Fruit fly (Drosophila melanogaster) whole organism, embryonic: ENCODE measurements around the gene Acp63F.
A peak's percentile ranks its signal among the peaks of the same experiment; 100 is the strongest.

Experiments
- Asciz ChIP-seq: fragments of 200-800 bp; sonication (Bioruptor generic); optimal IDR thresholded peaks from 2 replicates; lab custom pipeline; 2017; ENCODE audit warnings: missing biosample characterization, mild to moderate bottlenecking, missing genetic modification characterization, missing genetic modification reagents
- B-H1 ChIP-seq: fragments of 200-800 bp; sonication (Bioruptor generic); IDR thresholded peaks from 3 replicates; pipeline ENCODE4 v1.3.6; 2022; ENCODE audit warnings: missing biosample characterization, missing genetic modification characterization
- B-H2 ChIP-seq: fragments of 200-800 bp; sonication (Bioruptor generic); optimal IDR thresholded peaks from 2 replicates; lab custom pipeline; 2018; ENCODE audit warnings: missing biosample characterization, mild to moderate bottlenecking, missing genetic modification characterization
- CG10147 ChIP-seq: fragments of 200-800 bp; sonication (Bioruptor generic); optimal IDR thresholded peaks from 2 replicates; lab custom pipeline; 2019; ENCODE audit warnings: missing biosample characterization, mild to moderate bottlenecking, missing genetic modification characterization, moderate library complexity
- CG10565 ChIP-seq: fragments of 200-800 bp; sonication (Bioruptor generic); optimal IDR thresholded peaks from 3 replicates; lab custom pipeline; 2016; ENCODE audit warnings: missing biosample characterization, mild to moderate bottlenecking, missing genetic modification characterization
- CG12155 ChIP-seq: fragments of 200-800 bp; sonication (Bioruptor generic); optimal IDR thresholded peaks from 3 replicates; lab custom pipeline; 2016; ENCODE audit warnings: missing biosample characterization, missing genetic modification characterization
- CG13775 ChIP-seq: fragments of 200-800 bp; sonication (Bioruptor generic); optimal IDR thresholded peaks from 3 replicates; lab custom pipeline; 2017; ENCODE audit warnings: missing biosample characterization, mild to moderate bottlenecking, missing genetic modification characterization
- CG14441 ChIP-seq: fragments of 200-800 bp; sonication (Bioruptor generic); IDR thresholded peaks from 2 replicates; pipeline ENCODE4 v1.3.6; 2022; ENCODE audit warnings: missing biosample characterization, missing genetic modification characterization
- CG14860 ChIP-seq: fragments of 200-800 bp; sonication (Bioruptor generic); IDR thresholded peaks from 3 replicates; pipeline ENCODE4 v1.3.6; 2022; ENCODE audit warnings: missing biosample characterization, missing genetic modification characterization; ENCODE audit not compliant: partially characterized antibody
- CG16815 ChIP-seq: fragments of 200-800 bp; sonication (Bioruptor generic); optimal IDR thresholded peaks from 3 replicates; lab custom pipeline; 2017; ENCODE audit warnings: missing biosample characterization, mild to moderate bottlenecking, missing genetic modification characterization
- CG17829 ChIP-seq: fragments of 200-800 bp; optimal IDR thresholded peaks from 2 replicates; lab custom pipeline; 2019; ENCODE audit warnings: missing biosample characterization, mild to moderate bottlenecking, missing genetic modification characterization, moderate library complexity
- CG18599 ChIP-seq: fragments of 200-800 bp; sonication (Bioruptor generic); optimal IDR thresholded peaks from 3 replicates; lab custom pipeline; 2017; ENCODE audit warnings: missing biosample characterization, missing genetic modification characterization, mild to moderate bottlenecking, moderate library complexity, missing genetic modification reagents
- CG3838 ChIP-seq: fragments of 200-800 bp; sonication (Bioruptor generic); optimal IDR thresholded peaks from 3 replicates; lab custom pipeline; 2016; ENCODE audit warnings: missing biosample characterization, missing genetic modification characterization
- CG7357 ChIP-seq: fragments of 200-800 bp; sonication (Bioruptor generic); IDR thresholded peaks from 3 replicates; pipeline ENCODE4 v1.3.6; 2022; ENCODE audit warnings: missing biosample characterization, missing genetic modification characterization
- CG7745 ChIP-seq: fragments of 200-800 bp; sonication (Bioruptor generic); optimal IDR thresholded peaks from 2 replicates; lab custom pipeline; 2018; ENCODE audit warnings: missing biosample characterization, mild to moderate bottlenecking, missing genetic modification characterization, moderate library complexity
- CG7928 ChIP-seq: fragments of 200-800 bp; sonication (Bioruptor generic); optimal IDR thresholded peaks from 2 replicates; lab custom pipeline; 2017; ENCODE audit warnings: missing biosample characterization, mild to moderate bottlenecking, missing genetic modification characterization
- CG9437 ChIP-seq: fragments of 200-800 bp; sonication (Bioruptor generic); optimal IDR thresholded peaks from 2 replicates; lab custom pipeline; 2018; ENCODE audit warnings: missing biosample characterization, mild to moderate bottlenecking, missing genetic modification characterization
- CG9727 ChIP-seq: fragments of 200-800 bp; sonication (Bioruptor generic); optimal IDR thresholded peaks from 3 replicates; lab custom pipeline; 2017; ENCODE audit warnings: missing biosample characterization, mild to moderate bottlenecking, missing genetic modification characterization
- CTCF ChIP-seq: fragments of 200-800 bp; sonication (Bioruptor generic); optimal IDR thresholded peaks from 2 replicates; lab custom pipeline; 2017; ENCODE audit warnings: missing biosample characterization, mild to moderate bottlenecking, missing genetic modification characterization, moderate library complexity
- CoRest ChIP-seq: fragments of 200-800 bp; sonication (Bioruptor generic); optimal IDR thresholded peaks from 3 replicates; lab custom pipeline; 2018; ENCODE audit warnings: missing biosample characterization, mild to moderate bottlenecking, missing genetic modification characterization, moderate library complexity
- D19A ChIP-seq: fragments of 200-800 bp; optimal IDR thresholded peaks from 3 replicates; lab custom pipeline; 2019; ENCODE audit warnings: missing biosample characterization, mild to moderate bottlenecking, missing genetic modification characterization, moderate library complexity
- D19B ChIP-seq: fragments of 200-800 bp; sonication (Bioruptor generic); optimal IDR thresholded peaks from 2 replicates; lab custom pipeline; 2017; ENCODE audit warnings: missing biosample characterization, mild to moderate bottlenecking, missing genetic modification characterization
- Dfd ChIP-seq, 2 experiments: fragments of >200 bp; optimal IDR thresholded peaks; 2 replicates each; lab custom pipeline; 2017; ENCODE audit warnings: missing biosample characterization in 2 of 2, missing genetic modification characterization in 2 of 2
- ERR ChIP-seq: fragments of 200-800 bp; sonication (Bioruptor generic); optimal IDR thresholded peaks from 2 replicates; lab custom pipeline; 2016; ENCODE audit warnings: missing biosample characterization, missing genetic modification characterization
- Hand ChIP-seq: fragments of 200-800 bp; sonication (Bioruptor generic); optimal IDR thresholded peaks from 2 replicates; lab custom pipeline; 2017; ENCODE audit warnings: mild to moderate bottlenecking, missing biosample characterization, missing genetic modification reagents, missing genetic modification characterization
- Nf-YB ChIP-seq: fragments of 200-800 bp; sonication (Bioruptor generic); optimal IDR thresholded peaks from 3 replicates; lab custom pipeline; 2019; ENCODE audit warnings: missing biosample characterization, mild to moderate bottlenecking, missing genetic modification characterization, moderate library complexity
- Sox100B ChIP-seq: fragments of 200-800 bp; sonication (Bioruptor generic); optimal IDR thresholded peaks from 3 replicates; lab custom pipeline; 2018; ENCODE audit warnings: missing biosample characterization, mild to moderate bottlenecking, missing genetic modification characterization
- Stat92E ChIP-seq, 3 experiments: fragments of >200 bp in 2 of 3; fragments of 200-800 bp in 1 of 3; sonication (Bioruptor generic) in 1 of 3; optimal IDR thresholded peaks; 2 replicates each; lab custom pipeline; 2017 to 2019; ENCODE audit warnings: missing biosample characterization in 3 of 3, missing genetic modification characterization in 3 of 3, mild to moderate bottlenecking in 1 of 3, moderate library complexity in 1 of 3
- Xbp1 ChIP-seq: fragments of 200-800 bp; sonication (Bioruptor generic); optimal IDR thresholded peaks from 3 replicates; lab custom pipeline; 2016; ENCODE audit warnings: missing biosample characterization, mild to moderate bottlenecking, missing genetic modification characterization
- Xrp1 ChIP-seq: fragments of 200-800 bp; sonication (Bioruptor generic); IDR thresholded peaks from 2 replicates; pipeline ENCODE4 v1.3.6; 2022; ENCODE audit warnings: missing biosample characterization, missing genetic modification characterization
- ab ChIP-seq: fragments of 200-800 bp; sonication (Bioruptor generic); optimal IDR thresholded peaks from 2 replicates; lab custom pipeline; 2016; ENCODE audit warnings: missing biosample characterization, missing genetic modification characterization
- ash1 ChIP-seq: fragments of 200-800 bp; sonication (Bioruptor generic); optimal IDR thresholded peaks from 2 replicates; lab custom pipeline; 2018; ENCODE audit warnings: missing biosample characterization, mild to moderate bottlenecking, missing genetic modification characterization
- az2 ChIP-seq: fragments of 200-800 bp; sonication (Bioruptor generic); optimal IDR thresholded peaks from 3 replicates; lab custom pipeline; 2016; ENCODE audit warnings: missing biosample characterization, missing genetic modification characterization
- bowl ChIP-seq: fragments of 200-800 bp; sonication (Bioruptor generic); IDR thresholded peaks from 2 replicates; pipeline ENCODE4 v1.3.6; 2022; ENCODE audit warnings: missing biosample characterization, missing genetic modification characterization
- chm ChIP-seq: fragments of 200-800 bp; sonication (Bioruptor generic); IDR thresholded peaks from 2 replicates; pipeline ENCODE4 v1.3.6; 2022; ENCODE audit warnings: missing biosample characterization, missing genetic modification characterization
- ci ChIP-seq: fragments of 200-800 bp; sonication (Bioruptor generic); IDR thresholded peaks from 3 replicates; pipeline ENCODE4 v1.3.6; 2022; ENCODE audit warnings: missing biosample characterization, missing genetic modification characterization
- corto ChIP-seq: fragments of 200-800 bp; sonication (Bioruptor generic); optimal IDR thresholded peaks from 2 replicates; lab custom pipeline; 2016; ENCODE audit warnings: missing biosample characterization, mild to moderate bottlenecking, missing genetic modification characterization, moderate library complexity
- crc ChIP-seq: fragments of 200-800 bp; sonication (Bioruptor generic); optimal IDR thresholded peaks from 2 replicates; lab custom pipeline; 2016; ENCODE audit warnings: missing biosample characterization, missing genetic modification characterization
- esg ChIP-seq: fragments of 200-800 bp; sonication (Bioruptor generic); conservative IDR thresholded peaks from 2 replicates; pipeline ENCODE4 v1.3.6; 2022; ENCODE audit warnings: missing biosample characterization, missing genetic modification characterization
- gt ChIP-seq: fragments of 200-800 bp; sonication (Bioruptor generic); IDR thresholded peaks from 2 replicates; pipeline ENCODE4 v1.3.6; 2022; ENCODE audit warnings: missing biosample characterization, missing genetic modification characterization
- hth ChIP-seq: fragments of >200 bp; optimal IDR thresholded peaks from 2 replicates; lab custom pipeline; 2017; ENCODE audit warnings: inconsistent platforms
- ind ChIP-seq: fragments of 200-800 bp; sonication (Bioruptor generic); optimal IDR thresholded peaks from 3 replicates; lab custom pipeline; 2016; ENCODE audit warnings: missing biosample characterization, missing genetic modification characterization
- jigr1 ChIP-seq: fragments of 200-800 bp; sonication (Bioruptor generic); IDR thresholded peaks from 3 replicates; pipeline ENCODE4 v1.3.6; 2022; ENCODE audit warnings: missing biosample characterization, missing genetic modification characterization
- jumu ChIP-seq: fragments of 200-800 bp; sonication (Bioruptor generic); optimal IDR thresholded peaks from 3 replicates; lab custom pipeline; 2016; ENCODE audit warnings: missing biosample characterization, missing genetic modification characterization
- knrl ChIP-seq: fragments of 200-800 bp; sonication (Bioruptor generic); IDR thresholded peaks from 3 replicates; pipeline ENCODE4 v1.3.6; 2022; ENCODE audit warnings: missing biosample characterization, missing genetic modification characterization; ENCODE audit not compliant: partially characterized antibody
- prd ChIP-seq, 3 experiments: fragments of >200 bp in 2 of 3; fragments of 200-800 bp in 1 of 3; sonication (Bioruptor generic) in 1 of 3; optimal IDR thresholded peaks in 2 of 3; IDR thresholded peaks in 1 of 3; 2 replicates in 2 of 3; 3 replicates in 1 of 3; pipeline versions ENCODE4 v1.3.6 to Lab custom; 2017 to 2022; ENCODE audit warnings: missing biosample characterization in 1 of 3, missing genetic modification characterization in 1 of 3
- sima ChIP-seq: fragments of 200-800 bp; sonication (Bioruptor generic); optimal IDR thresholded peaks from 2 replicates; lab custom pipeline; 2016; ENCODE audit warnings: missing biosample characterization, missing genetic modification characterization
- slp2 ChIP-seq: fragments of 200-800 bp; sonication (Bioruptor generic); optimal IDR thresholded peaks from 2 replicates; lab custom pipeline; 2016; ENCODE audit warnings: missing biosample characterization, missing genetic modification characterization
- twi ChIP-seq: fragments of 200-800 bp; optimal IDR thresholded peaks from 2 replicates; lab custom pipeline; 2019; ENCODE audit warnings: missing biosample characterization, mild to moderate bottlenecking, missing genetic modification characterization, moderate library complexity

Gene Acp63F

DNA sequence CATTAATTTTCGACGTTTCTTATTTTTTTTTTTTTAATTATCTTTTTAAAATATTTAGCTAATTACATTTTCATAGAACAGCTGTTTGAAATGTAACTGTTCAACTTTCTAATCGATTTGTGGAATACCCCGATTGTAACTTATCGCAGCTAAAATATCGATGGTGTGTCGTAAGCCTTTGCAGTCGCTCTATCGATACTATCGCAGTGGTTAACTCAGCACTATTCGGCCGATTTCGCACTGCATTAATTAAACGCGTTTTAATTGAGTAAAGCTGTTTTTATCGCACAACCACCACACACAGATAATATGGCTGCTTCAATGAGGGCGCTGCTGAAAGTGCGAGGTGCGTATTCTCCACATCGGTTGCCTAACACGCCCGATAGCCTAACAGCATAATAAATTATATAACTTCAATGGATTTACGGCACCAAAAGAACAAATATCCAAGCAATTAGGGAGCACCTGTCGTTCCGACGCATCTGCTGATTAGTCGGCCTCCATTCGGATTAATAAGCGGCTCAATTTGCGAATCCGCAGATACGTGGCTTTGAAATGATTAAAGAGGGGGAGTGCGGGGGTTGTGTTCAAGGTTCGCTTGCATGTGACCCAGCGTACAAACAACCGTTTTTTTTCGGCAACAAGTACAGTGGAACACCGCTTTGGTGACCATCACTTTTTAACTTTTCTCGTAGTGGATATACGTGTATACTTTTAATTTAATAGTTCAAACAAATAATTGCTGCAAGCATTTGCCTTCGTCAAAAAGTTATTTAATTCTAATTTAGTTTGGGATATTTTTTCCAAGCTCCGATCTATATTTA is 1.9 kb downstream of the Acp63F start, which contains the start of gene Scsalpha1 (continued):
- TF ChIP-seq jumu (no peak), CTCF (GFP tag; lab: Kevin White, UChicago) (no peak), CG3838 (no peak), D19B (GFP tag; lab: Kevin White, UChicago) (no peak), Hand (peak; percentile 12), jigr1 (GFP tag; lab: Robert Waterston, UW) (no peak), Xrp1 (GFP tag; lab: Robert Waterston, UW) (peak; percentile 54; the same call in 1 of the 2 replicates), prd (optimal IDR thresholded peaks at IDR 0.05; lab: Kevin White, UChicago) (no peak), prd (GFP tag; IDR thresholded peaks at IDR 0.05; lab: Robert Waterston, UW) (peak; percentile 58; the same call in 2 of the 3 replicates), CG13775 (GFP tag; lab: Kevin White, UChicago) (no peak), CoRest (tag; lab: Kevin White, UChicago) (peak; percentile 25), CG7928 (GFP tag; lab: Kevin White, UChicago) (no peak), ind (peak; percentile 32), bowl (GFP tag; lab: Robert Waterston, UW) (no peak), Dfd (GFP tag; optimal IDR thresholded peaks at IDR 0.05; lab: Kevin White, UChicago) (no peak), slp2 (no peak), az2 (GFP tag; lab: Kevin White, UChicago) (peak; percentile 8), twi (tag; lab: Kevin White, UChicago) (no peak), corto (no peak), CG7357 (GFP tag; lab: Robert Waterston, UW) (no peak), CG9437 (GFP tag; lab: Kevin White, UChicago) (peak; percentile 65), gt (GFP tag; lab: Robert Waterston, UW) (no peak), CG14860 (GFP tag; lab: Robert Waterston, UW) (peak; percentile 98), CG18599 (GFP tag; lab: Kevin White, UChicago) (no peak), CG12155 (GFP tag; lab: Kevin White, UChicago) (peak; percentile 8), ci (GFP tag; lab: Robert Waterston, UW) (peak; percentile 76), Xbp1 (peak; percentile 43), D19A (tag; lab: Kevin White, UChicago) (peak; percentile 41), CG14441 (peak; percentile 26), hth (lab: Kevin White, UChicago) (no peak), CG10147 (GFP tag; lab: Kevin White, UChicago) (peak; percentile 12), ERR (GFP tag; lab: Kevin White, UChicago) (no peak), ash1 (GFP tag; lab: Kevin White, UChicago) (no peak), esg (GFP tag; lab: Robert Waterston, UW) (0 out of 2 replicates have a peak, but pooled peaks have one; percentile 10), sima (GFP tag; lab: Kevin White, UChicago) (no peak), CG17829 (tag; lab: Kevin White, UChicago) (peak; percentile 62), B-H1 (no peak), CG7745 (peak; percentile 12), Nf-YB (GFP tag; lab: Kevin White, UChicago) (no peak), CG16815 (GFP tag; lab: Kevin White, UChicago) (peak; percentile 3), Sox100B (no peak), ab (GFP tag; lab: Kevin White, UChicago) (no peak), Stat92E (GFP tag; optimal IDR thresholded peaks at IDR 0.05; lab: Kevin White, UChicago) (peak in 1 of 3 experiments; percentile 58), CG9727 (GFP tag; lab: Kevin White, UChicago) (no peak), chm (GFP tag; lab: Robert Waterston, UW) (peak; percentile 40; the same call in 1 of the 2 replicates), crc (GFP tag; lab: Kevin White, UChicago) (no peak), Asciz (GFP tag; lab: Kevin White, UChicago) (no peak), B-H2 (GFP tag; lab: Kevin White, UChicago) (no peak), knrl (GFP tag; lab: Robert Waterston, UW) (peak; percentile 99), CG10565 (GFP tag; lab: Kevin White, UChicago) (no peak)
